Fruit fly (Drosophila melanogaster) Kc167 (cell line): ENCODE measurements around the gene GatB.

Experiments used
- Myc ChIP-seq: fragments of >200 bp; optimal IDR thresholded peaks from 2 replicates; lab custom pipeline; 2017; ENCODE audit warnings: missing external identifiers
- Sin3A ChIP-seq: fragments of >200 bp; optimal IDR thresholded peaks from 2 replicates; lab custom pipeline; 2018; ENCODE audit warnings: missing external identifiers
- h ChIP-seq: fragments of >200 bp; optimal IDR thresholded peaks from 3 replicates; lab custom pipeline; 2018; ENCODE audit warnings: missing external identifiers
- insv ChIP-seq: fragments of >200 bp; optimal IDR thresholded peaks from 3 replicates; lab custom pipeline; 2018; ENCODE audit warnings: missing external identifiers
- psq ChIP-seq: fragments of >200 bp; optimal IDR thresholded peaks from 2 replicates; lab custom pipeline; 2017; ENCODE audit warnings: missing external identifiers
- ttk ChIP-seq: sonication (Bioruptor generic); optimal IDR thresholded peaks from 2 replicates; lab custom pipeline; 2017; ENCODE audit warnings: missing external identifiers

GatB gene

DNA sequence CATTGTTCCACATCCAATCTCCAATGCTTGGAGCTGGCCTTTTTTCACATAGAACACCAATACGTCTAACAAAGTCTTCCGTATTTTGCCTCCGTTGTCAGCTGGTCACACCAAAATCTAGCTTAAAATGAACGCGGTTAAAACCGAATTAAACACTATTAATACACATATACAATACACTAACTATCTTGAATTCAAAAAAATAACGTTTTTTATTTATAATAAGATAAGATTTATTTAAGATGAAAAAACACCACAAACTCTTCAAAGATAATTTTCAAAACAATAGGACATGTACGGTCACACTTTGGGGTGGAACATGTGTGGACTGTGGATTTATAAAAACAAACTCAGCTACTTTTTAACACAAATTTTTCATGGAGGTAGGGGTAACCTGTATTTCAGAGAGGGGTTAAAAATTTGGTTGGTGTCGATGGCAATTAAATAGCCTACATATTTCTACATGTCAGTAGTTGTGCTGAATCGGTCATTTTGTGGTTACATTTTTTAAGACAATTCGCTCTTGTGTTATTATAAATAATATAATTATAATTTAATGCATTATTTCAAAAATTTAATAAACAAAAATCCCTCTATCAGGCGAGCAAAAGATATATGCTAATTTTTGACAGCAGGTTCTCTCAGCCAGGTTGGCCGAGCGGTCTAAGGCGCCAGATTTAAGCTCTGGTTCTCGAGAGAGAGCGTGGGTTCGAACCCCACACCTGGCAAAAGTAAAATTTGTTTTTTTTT, 17.6 kb downstream of the GatB start, which contains the start of gene CG13605:
CG13605 (minus strand) TSS at position 70 of the 750 bp plus-strand sequence.
- TF ChIP-seq h: no peak
- no peak for TF ChIP-seq insv (lab: Kevin White, UChicago)
- TF ChIP-seq Sin3A (lab: Kevin White, UChicago): no peak
- no peak for TF ChIP-seq ttk (lab: Kevin White, UChicago)
- TF ChIP-seq Myc (lab: Kevin White, UChicago): no peak
- TF ChIP-seq psq: no peak

DNA sequence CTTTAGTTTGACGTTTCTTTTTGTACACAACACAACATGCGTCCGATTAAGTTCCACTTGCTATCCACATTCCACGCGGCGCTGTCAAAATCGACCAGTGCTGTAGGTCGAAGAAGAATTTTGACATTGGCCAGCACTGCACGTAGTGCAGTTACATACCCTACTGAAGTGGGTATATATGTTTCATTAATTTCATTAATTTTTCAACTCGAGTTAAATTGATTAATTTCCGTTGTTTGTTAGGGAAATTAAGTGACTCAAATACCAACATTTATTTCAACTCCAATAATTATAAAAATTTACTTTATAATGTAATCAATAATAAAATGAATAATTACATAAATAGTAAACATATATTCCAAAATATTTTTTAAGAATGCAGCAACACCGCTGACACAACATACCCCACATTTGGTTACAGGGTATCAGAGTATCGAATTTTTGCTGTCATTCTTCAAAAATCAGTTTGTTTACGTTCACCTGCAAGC, 21.1 kb downstream of the GatB start, which contains the start of the genes eIF4EHP and CG18428:
eIF4EHP (minus strand) TSS at position 59 of the 488 bp plus-strand sequence.
CG18428 (plus strand) TSS at position 435 of the 488 bp plus-strand sequence.
- TF ChIP-seq h: no peak
- no peak for TF ChIP-seq Sin3A (lab: Kevin White, UChicago)
- no peak for TF ChIP-seq ttk (lab: Kevin White, UChicago)
- TF ChIP-seq insv (lab: Kevin White, UChicago): no peak
- TF ChIP-seq psq: no peak
- no peak for TF ChIP-seq Myc (lab: Kevin White, UChicago)

DNA sequence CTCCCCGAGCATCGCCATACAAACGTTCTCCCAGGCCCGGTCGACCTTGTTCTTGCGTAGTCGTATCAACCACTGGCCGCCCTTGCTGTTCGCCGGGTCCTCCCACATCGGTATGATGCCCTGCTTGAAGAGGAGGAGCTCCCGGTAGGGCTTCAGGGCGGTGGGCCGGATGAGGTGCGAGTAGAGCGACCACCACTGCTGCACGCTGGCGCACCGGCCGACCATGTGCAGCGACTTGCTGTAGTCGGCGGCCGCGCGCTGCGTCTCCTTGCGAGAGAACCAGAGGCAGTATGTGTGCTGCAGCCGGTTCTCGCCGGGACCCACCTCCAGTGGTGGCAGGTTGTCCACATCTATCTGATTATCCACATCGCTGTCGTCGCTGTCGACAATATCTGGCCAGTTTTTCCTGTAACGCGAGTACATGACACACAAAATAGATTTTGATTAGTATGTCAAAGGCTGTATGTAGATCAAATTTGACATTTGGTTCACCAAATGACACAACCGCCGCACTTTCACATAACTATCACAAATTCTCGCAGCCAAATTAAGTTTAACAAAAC, 23.1 kb downstream of the GatB start, which contains the start of gene CG10694:
CG10694 (plus strand) TSS at position 513 of the 563 bp plus-strand sequence.
- TF ChIP-seq ttk (lab: Kevin White, UChicago): no peak
- no peak for TF ChIP-seq Myc (lab: Kevin White, UChicago)
- no peak for TF ChIP-seq h
- no peak for TF ChIP-seq Sin3A (lab: Kevin White, UChicago)
- TF ChIP-seq insv (lab: Kevin White, UChicago): no peak
- TF ChIP-seq psq: no peak

DNA sequence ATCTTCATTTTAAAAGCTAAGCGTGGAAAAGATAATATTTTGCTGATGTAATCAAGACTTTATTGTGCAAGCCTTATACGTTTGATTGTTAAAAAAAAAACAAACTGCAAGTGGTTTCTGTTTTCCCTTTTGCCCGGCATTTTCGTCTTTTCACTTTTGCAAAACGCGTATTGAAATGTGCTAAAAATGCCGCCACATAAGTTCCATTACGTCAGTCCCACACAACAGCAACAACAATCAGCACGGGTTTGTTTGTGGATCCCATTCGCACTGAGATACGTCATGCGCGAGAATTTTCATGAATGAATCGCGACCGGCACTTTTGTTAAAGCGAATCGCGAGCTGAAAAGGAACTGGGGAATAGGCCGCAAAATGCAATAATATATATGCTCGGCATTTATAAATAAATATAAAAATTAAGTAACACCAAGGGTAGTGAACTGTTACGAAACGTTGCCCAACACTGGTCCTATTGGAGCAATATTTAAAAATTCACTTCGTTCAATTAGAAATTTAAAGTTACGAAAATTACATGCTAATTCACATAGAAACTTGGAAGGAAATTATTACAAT, 23.9 kb downstream of the GatB start:
- TF ChIP-seq insv (lab: Kevin White, UChicago) (no peak), Sin3A (lab: Kevin White, UChicago) (no peak), ttk (lab: Kevin White, UChicago) (no peak), h (no peak), Myc (lab: Kevin White, UChicago) (no peak), psq (no peak)

DNA sequence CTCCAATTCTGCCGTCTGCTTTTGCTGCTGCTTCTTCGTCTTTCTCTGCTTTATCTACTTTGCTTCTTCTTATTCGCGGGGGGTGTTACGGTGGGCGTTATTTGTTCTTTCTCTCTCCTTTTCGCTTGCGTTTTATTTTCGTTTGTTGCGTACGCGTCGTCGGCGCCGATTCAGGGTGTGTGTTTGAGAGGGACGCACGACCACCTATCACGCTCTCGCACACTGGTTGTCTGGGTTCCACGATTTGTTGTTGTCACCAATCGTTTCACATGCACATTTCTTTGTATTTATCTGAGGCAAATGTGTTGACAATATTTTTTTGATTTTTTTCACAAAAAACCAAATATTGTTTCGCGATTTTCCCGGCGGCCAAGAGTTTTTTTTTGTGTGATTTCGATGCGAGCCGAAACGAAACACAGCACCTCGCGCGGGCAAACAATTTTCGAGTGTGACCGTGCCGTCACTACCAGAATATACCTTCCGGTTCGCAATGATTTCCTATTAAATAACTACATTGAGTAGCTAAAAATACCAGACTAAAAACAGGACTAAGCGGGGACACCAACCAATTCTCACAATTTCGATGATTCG, 24.6 kb downstream of the GatB start, which contains the start of gene Syx1A:
Syx1A (minus strand) TSS at position 452 of the 591 bp plus-strand sequence.
- no peak for TF ChIP-seq psq
- no peak for TF ChIP-seq insv (lab: Kevin White, UChicago)
- no peak for TF ChIP-seq ttk (lab: Kevin White, UChicago)
- TF ChIP-seq Sin3A (lab: Kevin White, UChicago): no peak
- TF ChIP-seq Myc (lab: Kevin White, UChicago): no peak
- no peak for TF ChIP-seq h

DNA sequence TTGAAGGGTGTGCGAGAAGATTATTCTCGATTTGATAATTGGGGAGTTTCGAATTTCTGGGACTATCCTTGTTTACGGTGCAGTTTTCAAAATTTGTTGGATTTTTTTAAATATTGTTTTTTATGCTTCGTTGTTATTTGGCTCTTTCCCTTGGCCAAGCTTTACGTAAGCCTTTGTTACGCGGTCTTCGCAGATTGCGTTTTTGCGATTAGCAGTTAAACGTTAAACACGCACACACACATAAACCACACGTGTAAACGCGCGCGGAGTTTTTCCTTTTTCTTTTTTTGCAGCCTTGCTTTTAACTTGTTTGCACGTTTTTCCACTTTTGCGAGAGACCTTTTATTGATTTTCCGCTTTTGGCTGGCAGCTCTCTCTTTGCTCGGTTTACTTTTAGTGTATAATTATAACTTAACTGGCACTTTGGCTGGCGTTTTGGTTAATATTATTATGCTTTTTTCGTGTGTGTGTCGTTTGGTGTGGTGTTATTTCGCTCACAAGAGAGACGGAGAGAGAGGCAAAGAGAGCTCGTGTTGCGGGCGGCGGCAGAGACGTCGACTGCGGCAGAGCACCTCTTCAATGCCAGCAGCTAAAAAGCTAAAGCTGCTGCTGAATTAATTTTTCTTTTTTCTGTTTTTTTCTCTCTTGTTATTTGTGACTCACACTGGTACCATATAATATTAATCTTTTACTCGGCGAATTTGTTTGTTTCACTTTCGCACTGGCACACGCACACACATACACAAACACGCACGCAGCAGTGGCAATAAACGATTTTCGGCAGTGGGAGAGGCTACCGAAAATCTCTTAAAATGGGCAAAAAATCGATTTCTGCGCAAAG, 25.4 kb downstream of the GatB start:
- TF ChIP-seq Sin3A (lab: Kevin White, UChicago): no peak
- no peak for TF ChIP-seq h
- TF ChIP-seq ttk (lab: Kevin White, UChicago): no peak
- no peak for TF ChIP-seq Myc (lab: Kevin White, UChicago)
- TF ChIP-seq insv (lab: Kevin White, UChicago): no peak
- no peak for TF ChIP-seq psq

DNA sequence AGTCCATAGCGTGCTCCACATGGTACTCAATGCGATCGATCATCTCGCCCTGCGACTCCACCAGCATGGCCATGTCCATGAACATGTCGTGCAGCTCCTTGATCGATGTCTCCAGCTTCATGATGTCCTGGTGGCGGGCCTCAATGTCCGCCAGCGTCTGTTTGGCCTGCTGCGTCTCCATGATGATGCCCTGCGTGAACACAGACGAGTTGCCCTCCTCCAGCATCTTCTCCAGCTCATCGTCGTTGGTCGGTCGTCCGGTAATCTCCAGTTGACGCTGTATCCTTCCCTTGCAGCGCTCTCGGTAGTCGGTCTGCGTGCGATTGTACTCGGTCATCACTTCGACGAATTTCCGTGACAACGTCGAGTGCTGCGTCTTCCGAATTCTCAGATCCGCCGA, 26.3 kb downstream of the GatB start:
- no peak for TF ChIP-seq insv (lab: Kevin White, UChicago)
- no peak for TF ChIP-seq h
- TF ChIP-seq ttk (lab: Kevin White, UChicago): no peak
- TF ChIP-seq psq: no peak
- no peak for TF ChIP-seq Myc (lab: Kevin White, UChicago)
- TF ChIP-seq Sin3A (lab: Kevin White, UChicago): no peak

DNA sequence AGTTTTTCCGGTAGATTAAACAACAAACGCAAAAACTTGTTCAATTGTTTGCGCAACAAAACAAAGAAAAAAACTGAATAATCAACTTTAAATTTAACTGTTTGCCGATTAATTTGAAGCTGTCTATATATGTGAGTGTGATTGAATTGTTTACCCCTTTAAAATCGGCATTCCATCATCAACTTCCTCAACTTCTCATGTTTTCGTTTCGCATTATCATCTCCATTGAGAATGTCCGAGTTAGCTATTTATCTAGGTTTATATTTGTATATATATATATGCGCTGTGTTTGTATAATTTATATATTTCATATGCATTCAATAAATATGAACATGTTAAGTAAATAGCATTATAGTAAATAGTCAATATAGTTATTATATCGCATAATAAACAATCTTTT, 27.7 kb downstream of the GatB start:
- TF ChIP-seq h (no peak), Sin3A (lab: Kevin White, UChicago) (no peak), insv (lab: Kevin White, UChicago) (no peak), psq (no peak), Myc (lab: Kevin White, UChicago) (no peak), ttk (lab: Kevin White, UChicago) (no peak)

DNA sequence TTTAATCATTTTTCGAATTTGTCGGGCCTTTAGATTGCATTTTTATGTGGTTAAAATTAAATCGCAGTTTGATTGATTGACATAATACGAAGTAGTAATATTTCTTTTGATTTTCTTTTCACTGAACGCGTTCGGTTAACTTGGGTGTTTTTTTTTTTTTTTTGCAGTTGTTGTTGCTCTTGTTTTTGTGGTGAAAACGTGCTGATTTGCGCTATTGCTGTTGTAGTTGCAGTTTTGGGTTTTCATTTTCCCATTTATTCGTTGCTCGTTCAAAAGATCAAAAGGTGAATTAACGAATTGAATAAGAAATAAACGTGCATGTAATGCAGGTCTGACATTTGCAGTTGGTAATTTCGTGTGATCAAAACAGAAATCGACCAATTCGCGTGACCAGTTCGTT, 28.6 kb downstream of the GatB start:
- TF ChIP-seq h (no peak), insv (lab: Kevin White, UChicago) (no peak), psq (no peak), Sin3A (lab: Kevin White, UChicago) (no peak), ttk (lab: Kevin White, UChicago) (no peak), Myc (lab: Kevin White, UChicago) (no peak)

DNA sequence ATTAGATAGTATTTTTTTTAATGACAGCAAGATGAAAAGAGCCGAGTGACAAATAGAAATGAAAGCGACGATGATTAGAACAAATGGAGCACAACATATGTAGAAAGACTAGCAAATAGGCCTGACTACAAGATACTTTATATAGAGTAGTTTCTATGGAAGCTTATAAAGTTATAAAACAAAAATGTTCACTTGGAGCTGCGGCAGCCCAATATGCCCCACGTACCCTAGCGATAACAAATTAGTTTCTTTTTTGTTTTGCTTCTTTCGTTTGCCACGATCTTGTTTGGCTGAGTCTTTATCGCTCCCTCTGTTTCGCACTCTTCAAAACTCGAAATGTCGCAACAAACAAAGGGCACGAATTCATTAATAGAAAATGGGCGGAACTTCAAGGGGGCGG, 29.3 kb downstream of the GatB start:
- no peak for TF ChIP-seq Sin3A (lab: Kevin White, UChicago)
- no peak for TF ChIP-seq insv (lab: Kevin White, UChicago)
- TF ChIP-seq psq: no peak
